Worm (Caenorhabditis elegans) whole organism, L1 larva: Measurements from ENCODE around the gene acs-1.

Source experiments
- C04F5.9 ChIP-seq: sonication (generic microtip); optimal IDR thresholded peaks from 2 replicates; lab custom pipeline; 2016; ENCODE audit warnings: missing genetic modification characterization, missing compliant biosample characterization
- C34B4.2 ChIP-seq: sonication (generic microtip); optimal IDR thresholded peaks from 2 replicates; lab custom pipeline; 2017; ENCODE audit warnings: mild to moderate bottlenecking, missing genetic modification characterization, missing compliant biosample characterization
- aha-1 ChIP-seq: fragments of 150-350 bp; optimal IDR thresholded peaks from 2 replicates; lab custom pipeline; 2014; ENCODE audit warnings: missing biosample characterization, missing genetic modification characterization
- alr-1 ChIP-seq: fragments of 200-800 bp; sonication (Bioruptor generic); optimal IDR thresholded peaks from 2 replicates; lab custom pipeline; 2018; ENCODE audit warnings: borderline replicate concordance, mild to moderate bottlenecking, missing genetic modification characterization, missing compliant biosample characterization
- aly-2 ChIP-seq: fragments of 150-350 bp; optimal IDR thresholded peaks from 2 replicates; lab custom pipeline; 2014; ENCODE audit warnings: missing biosample characterization, missing genetic modification characterization
- ama-1 ChIP-seq: fragments of 150-350 bp; optimal IDR thresholded peaks from 2 replicates; lab custom pipeline; 2014
- ceh-8 ChIP-seq: fragments of 200-800 bp; sonication (Bioruptor generic); optimal IDR thresholded peaks from 2 replicates; lab custom pipeline; 2018; ENCODE audit warnings: mild to moderate bottlenecking, missing genetic modification characterization, moderate library complexity, missing compliant biosample characterization
- ceh-82 ChIP-seq, 3 experiments: fragments of 150-350 bp in 1 of 3; sonication (generic microtip) in 2 of 3; optimal IDR thresholded peaks; 2 replicates each; lab custom pipeline; 2014 to 2017; ENCODE audit warnings: missing biosample characterization in 3 of 3, missing genetic modification characterization in 3 of 3
- ceh-88 ChIP-seq: fragments of 200-800 bp; sonication (Bioruptor generic); IDR thresholded peaks from 2 replicates; pipeline ENCODE4 v1.3.6; 2022; ENCODE audit warnings: missing genetic modification characterization, missing compliant biosample characterization
- ceh-90 ChIP-seq: sonication (generic microtip); optimal IDR thresholded peaks from 2 replicates; lab custom pipeline; 2016; ENCODE audit warnings: missing genetic modification characterization, missing compliant biosample characterization
- dsc-1 ChIP-seq: sonication (generic microtip); optimal IDR thresholded peaks from 2 replicates; lab custom pipeline; 2016; ENCODE audit warnings: mild to moderate bottlenecking, missing genetic modification characterization, missing compliant biosample characterization
- efl-1 ChIP-seq, 4 experiments: fragments of 150-350 bp; optimal IDR thresholded peaks in 3 of 4; peaks in 1 of 4; 1 replicate in 1 of 4; 2 replicates in 3 of 4; lab custom pipeline; 2014; ENCODE audit warnings: missing biosample characterization in 2 of 4, missing genetic modification characterization in 2 of 4, missing genetic modification reagents in 2 of 4
- egl-13 ChIP-seq: sonication (generic microtip); optimal IDR thresholded peaks from 2 replicates; lab custom pipeline; 2016; ENCODE audit warnings: missing genotype, missing genetic modification reagents, missing genetic modification characterization, missing compliant biosample characterization
- egl-27 ChIP-seq, 2 experiments: fragments of 150-350 bp in 1 of 2; sonication (generic microtip); optimal IDR thresholded peaks; 3 replicates each; lab custom pipeline; 2017 to 2018; ENCODE audit warnings: missing biosample characterization in 2 of 2, missing genetic modification characterization in 2 of 2, missing genetic modification reagents in 2 of 2
- fkh-10 ChIP-seq: sonication (generic microtip); optimal IDR thresholded peaks from 2 replicates; lab custom pipeline; 2017; ENCODE audit warnings: missing biosample characterization, missing genetic modification reagents, missing genetic modification characterization
- fkh-4 ChIP-seq: sonication (generic microtip); optimal IDR thresholded peaks from 2 replicates; lab custom pipeline; 2016; ENCODE audit warnings: missing compliant biosample characterization, missing genetic modification characterization, borderline replicate concordance
- fkh-8 ChIP-seq: sonication (generic microtip); optimal IDR thresholded peaks from 2 replicates; lab custom pipeline; 2016; ENCODE audit warnings: mild to moderate bottlenecking, missing genetic modification characterization, missing compliant biosample characterization
- fos-1 ChIP-seq: fragments of 150-350 bp; optimal IDR thresholded peaks from 2 replicates; lab custom pipeline; 2014; ENCODE audit warnings: missing biosample characterization, missing genetic modification characterization
- grh-1 ChIP-seq: fragments of 200-800 bp; sonication (Bioruptor generic); IDR thresholded peaks from 2 replicates; pipeline ENCODE4 v1.3.6; 2022; ENCODE audit warnings: missing genetic modification reagents, missing genetic modification characterization, missing compliant biosample characterization
- hlh-17 ChIP-seq: fragments of 200-800 bp; sonication (Bioruptor generic); optimal IDR thresholded peaks from 2 replicates; lab custom pipeline; 2018; ENCODE audit warnings: missing genetic modification characterization, mild to moderate bottlenecking, missing compliant biosample characterization, moderate library complexity, borderline replicate concordance
- isw-1 ChIP-seq: fragments of 200-800 bp; sonication (Bioruptor generic); IDR thresholded peaks from 2 replicates; pipeline ENCODE4 v1.3.6; 2022; ENCODE audit warnings: missing genetic modification characterization, missing compliant biosample characterization
- lin-13 ChIP-seq: fragments of 150-350 bp; optimal IDR thresholded peaks from 2 replicates; lab custom pipeline; 2014; ENCODE audit warnings: missing biosample characterization, missing genetic modification reagents, missing genetic modification characterization
- lin-15B ChIP-seq: fragments of 150-350 bp; sonication (generic microtip); optimal IDR thresholded peaks from 3 replicates; lab custom pipeline; 2014; ENCODE audit warnings: missing biosample characterization, missing genetic modification characterization
- lsy-2 ChIP-seq, 2 experiments: fragments of 150-350 bp; optimal IDR thresholded peaks; 2 replicates each; lab custom pipeline; 2014; ENCODE audit warnings: missing biosample characterization in 2 of 2, missing genetic modification characterization in 2 of 2
- mdl-1 ChIP-seq, 2 experiments: fragments of 150-350 bp; optimal IDR thresholded peaks; 2 replicates each; lab custom pipeline; 2014 to 2017; ENCODE audit warnings: missing biosample characterization in 2 of 2, missing genetic modification characterization in 2 of 2, inconsistent platforms in 1 of 2
- mef-2 ChIP-seq: fragments of 150-350 bp; optimal IDR thresholded peaks from 2 replicates; lab custom pipeline; 2014; ENCODE audit warnings: missing biosample characterization, missing genetic modification characterization
- mep-1 ChIP-seq: fragments of 150-350 bp; optimal IDR thresholded peaks from 2 replicates; lab custom pipeline; 2014; ENCODE audit warnings: missing biosample characterization, missing genetic modification characterization
- nhr-19 ChIP-seq: fragments of 200-800 bp; sonication (Bioruptor generic); conservative IDR thresholded peaks from 2 replicates; pipeline ENCODE4 v1.3.6; 2022; ENCODE audit warnings: missing genetic modification characterization, missing compliant biosample characterization
- nhr-20 ChIP-seq: sonication (generic microtip); optimal IDR thresholded peaks from 2 replicates; lab custom pipeline; 2016; ENCODE audit warnings: mild to moderate bottlenecking, missing genetic modification characterization, missing compliant biosample characterization
- nhr-237 ChIP-seq: fragments of 150-350 bp; optimal IDR thresholded peaks from 2 replicates; lab custom pipeline; 2014; ENCODE audit warnings: missing biosample characterization, missing genetic modification characterization
- nhr-47 ChIP-seq: sonication (generic microtip); optimal IDR thresholded peaks from 2 replicates; lab custom pipeline; 2016; ENCODE audit warnings: mild to moderate bottlenecking, missing genetic modification characterization, moderate library complexity, missing compliant biosample characterization
- nhr-71 ChIP-seq: sonication (generic microtip); optimal IDR thresholded peaks from 2 replicates; lab custom pipeline; 2016; ENCODE audit warnings: mild to moderate bottlenecking, missing genetic modification characterization, moderate library complexity, missing compliant biosample characterization
- nhr-76 ChIP-seq: sonication (generic microtip); optimal IDR thresholded peaks from 2 replicates; lab custom pipeline; 2017; ENCODE audit warnings: missing biosample characterization, missing genetic modification characterization
- nhr-77 ChIP-seq: fragments of 150-350 bp; optimal IDR thresholded peaks from 2 replicates; lab custom pipeline; 2014; ENCODE audit warnings: missing biosample characterization, missing genetic modification characterization
- nhr-84 ChIP-seq: sonication (generic microtip); optimal IDR thresholded peaks from 2 replicates; lab custom pipeline; 2017; ENCODE audit warnings: missing biosample characterization, missing genetic modification characterization
- nhr-85 ChIP-seq: sonication (generic microtip); peaks from one replicate; lab custom pipeline; 2016; ENCODE audit warnings: missing genetic modification characterization, inconsistent platforms, missing compliant biosample characterization
- pag-3 ChIP-seq: sonication (generic microtip); optimal IDR thresholded peaks from 2 replicates; lab custom pipeline; 2017; ENCODE audit warnings: missing genetic modification characterization, mild to moderate bottlenecking, missing compliant biosample characterization, antibody characterized with exemption, borderline replicate concordance; ENCODE audit not compliant: insufficient read depth
- pax-3 ChIP-seq: fragments of 200-800 bp; sonication (Bioruptor generic); optimal IDR thresholded peaks from 2 replicates; lab custom pipeline; 2018; ENCODE audit warnings: mild to moderate bottlenecking, missing genetic modification characterization, moderate library complexity, missing compliant biosample characterization
- pqm-1 ChIP-seq: sonication (generic microtip); optimal IDR thresholded peaks from 3 replicates; lab custom pipeline; 2017; ENCODE audit warnings: missing biosample characterization, missing genetic modification characterization
- skn-1 ChIP-seq: fragments of 150-350 bp; optimal IDR thresholded peaks from 2 replicates; lab custom pipeline; 2014; ENCODE audit warnings: missing biosample characterization, missing genetic modification characterization
- snu-23 ChIP-seq: sonication (generic microtip); optimal IDR thresholded peaks from 2 replicates; lab custom pipeline; 2016; ENCODE audit warnings: missing genetic modification characterization, missing compliant biosample characterization
- sox-4 ChIP-seq: sonication (generic microtip); optimal IDR thresholded peaks from 2 replicates; lab custom pipeline; 2016; ENCODE audit warnings: missing genetic modification characterization, missing compliant biosample characterization
- sptf-1 ChIP-seq: fragments of 150-350 bp; optimal IDR thresholded peaks from 2 replicates; lab custom pipeline; 2014; ENCODE audit warnings: missing biosample characterization, missing genetic modification characterization
- sup-37 ChIP-seq: fragments of 200-800 bp; sonication (Bioruptor generic); optimal IDR thresholded peaks from 2 replicates; lab custom pipeline; 2018; ENCODE audit warnings: mild to moderate bottlenecking, missing genetic modification characterization, missing compliant biosample characterization
- tbx-2 ChIP-seq: sonication (generic microtip); optimal IDR thresholded peaks from 2 replicates; lab custom pipeline; 2016; ENCODE audit warnings: missing genetic modification characterization, missing compliant biosample characterization
- tlp-1 ChIP-seq: fragments of 150-350 bp; optimal IDR thresholded peaks from 2 replicates; lab custom pipeline; 2014; ENCODE audit warnings: missing biosample characterization, missing genetic modification characterization
- unc-30 ChIP-seq: sonication (generic microtip); optimal IDR thresholded peaks from 2 replicates; lab custom pipeline; 2017; ENCODE audit warnings: missing biosample characterization, missing genetic modification characterization
- unc-62 ChIP-seq: fragments of 150-350 bp; optimal IDR thresholded peaks from 2 replicates; lab custom pipeline; 2014; ENCODE audit warnings: missing biosample characterization, missing genetic modification reagents, missing genetic modification characterization
- unc-98 ChIP-seq: fragments of 200-800 bp; sonication (Bioruptor generic); IDR thresholded peaks from 2 replicates; pipeline ENCODE4 v1.3.6; 2022; ENCODE audit warnings: missing genetic modification characterization, missing compliant biosample characterization
- vab-15 ChIP-seq: sonication (generic microtip); optimal IDR thresholded peaks from 2 replicates; lab custom pipeline; 2017; ENCODE audit warnings: missing genotype, mild to moderate bottlenecking, missing genetic modification characterization, missing compliant biosample characterization
- xbp-1 ChIP-seq: sonication (generic microtip); optimal IDR thresholded peaks from 2 replicates; lab custom pipeline; 2016; ENCODE audit warnings: missing genetic modification characterization, missing compliant biosample characterization
- zag-1 ChIP-seq: fragments of 150-350 bp; optimal IDR thresholded peaks from 2 replicates; lab custom pipeline; 2014; ENCODE audit warnings: missing biosample characterization, missing genetic modification characterization
- ztf-11 ChIP-seq, 2 experiments: sonication (generic microtip); optimal IDR thresholded peaks; 2 replicates each; lab custom pipeline; 2016 to 2017; ENCODE audit warnings: missing genetic modification characterization in 2 of 2, missing biosample characterization in 1 of 2, missing compliant biosample characterization in 1 of 2

acs-1 gene

ce11 chrV:6514887-6515324 lies 9.9 kb upstream of the acs-1 start, which contains the start of gene dpy-11:
TSS of gene dpy-11 (minus strand) at chrV:6515240.
- TF ChIP-seq pag-3 (tag; lab: Kevin White, UChicago) (no peak), nhr-20 (tag; lab: Kevin White, UChicago) (no peak), skn-1 (tag; lab: Kevin White, UChicago) (no peak), nhr-84 (tag; lab: Kevin White, UChicago) (no peak), isw-1 (GFP tag; lab: Robert Waterston, UW) (no peak), dsc-1 (tag; lab: Kevin White, UChicago) (no peak), efl-1 (optimal IDR thresholded peaks at IDR 0.05; lab: Kevin White, UChicago) (no peak), efl-1 (GFP tag; optimal IDR thresholded peaks at IDR 0.05 in 1 of 2; lab: Kevin White, UChicago) (peak in 1 of 2 experiments; percentile 89), nhr-76 (tag; lab: Kevin White, UChicago) (no peak), nhr-71 (tag; lab: Kevin White, UChicago) (peak; percentile 64), mep-1 (tag; lab: Kevin White, UChicago) (no peak), sptf-1 (no peak), ama-1 (peak; percentile 92), nhr-237 (no peak), tlp-1 (tag; lab: Kevin White, UChicago) (no peak), nhr-19 (peak; percentile 44; the same call in 1 of the 2 replicates), ceh-88 (GFP tag; lab: Robert Waterston, UW) (no peak), vab-15 (tag; lab: Kevin White, UChicago) (no peak), egl-27 (tag; optimal IDR thresholded peaks at IDR 0.05; lab: Kevin White, UChicago) (no peak), unc-30 (tag; lab: Kevin White, UChicago) (no peak), unc-98 (GFP tag; lab: Robert Waterston, UW) (no peak), snu-23 (GFP tag; lab: Kevin White, UChicago) (peak; percentile 65), egl-13 (no peak), ceh-90 (no peak), mdl-1 (tag; optimal IDR thresholded peaks at IDR 0.05; lab: Kevin White, UChicago) (no peak), ztf-11 (tag; optimal IDR thresholded peaks at IDR 0.05; lab: Kevin White, UChicago) (no peak), aly-2 (peak; percentile 77), xbp-1 (tag; lab: Kevin White, UChicago) (no peak), fkh-4 (tag; lab: Kevin White, UChicago) (no peak), hlh-17 (GFP tag; lab: Kevin White, UChicago) (no peak), grh-1 (GFP tag; lab: Robert Waterston, UW) (0 out of 2 replicates have a peak, but pooled peaks have one; percentile 33), C04F5.9 (tag; lab: Kevin White, UChicago) (no peak), fkh-10 (no peak), unc-62 (no peak), lsy-2 (tag; optimal IDR thresholded peaks at IDR 0.05; lab: Kevin White, UChicago) (no peak), zag-1 (no peak), nhr-47 (tag; lab: Kevin White, UChicago) (peak; percentile 13), alr-1 (tag; lab: Kevin White, UChicago) (no peak), lin-15B (tag; lab: Kevin White, UChicago) (no peak), tbx-2 (tag; lab: Kevin White, UChicago) (no peak), pax-3 (tag; lab: Kevin White, UChicago) (no peak), ceh-82 (tag; optimal IDR thresholded peaks at IDR 0.05; lab: Kevin White, UChicago) (peak in 1 of 3 experiments; percentile 11), mef-2 (tag; lab: Kevin White, UChicago) (no peak), ceh-8 (no peak), sup-37 (GFP tag; lab: Kevin White, UChicago) (no peak), pqm-1 (tag; lab: Kevin White, UChicago) (no peak), nhr-77 (no peak), nhr-85 (tag; lab: Kevin White, UChicago) (peak; percentile 70), sox-4 (no peak), aha-1 (tag; lab: Kevin White, UChicago) (no peak), fos-1 (tag; lab: Kevin White, UChicago) (no peak), lin-13 (GFP tag; lab: Kevin White, UChicago) (no peak), fkh-8 (tag; lab: Kevin White, UChicago) (no peak), C34B4.2 (tag; lab: Kevin White, UChicago) (no peak)
